Worm (Caenorhabditis elegans) whole organism, late embryonic: ENCODE results near the gene bath-20.
"Not testable (repeated sequence)": the region's sequence is repeated elsewhere in the genome, so short reads cannot be mapped to it uniquely, and the experiment has no call there.

Experiments used
- C08G9.2 ChIP-seq: sonication (generic microtip); optimal IDR thresholded peaks from 2 replicates; lab custom pipeline; 2016; ENCODE audit warnings: mild to moderate bottlenecking, missing genetic modification characterization, moderate library complexity, missing compliant biosample characterization
- ceh-18 ChIP-seq: sonication (generic microtip); optimal IDR thresholded peaks from 2 replicates; lab custom pipeline; 2016; ENCODE audit warnings: missing genetic modification characterization, missing compliant biosample characterization
- ceh-22 ChIP-seq: sonication (generic microtip); optimal IDR thresholded peaks from 2 replicates; lab custom pipeline; 2017; ENCODE audit warnings: missing biosample characterization, missing genetic modification characterization
- ceh-24 ChIP-seq: sonication (generic microtip); optimal IDR thresholded peaks from 2 replicates; lab custom pipeline; 2016; ENCODE audit warnings: mild to moderate bottlenecking, missing genetic modification characterization, missing compliant biosample characterization
- ceh-45 ChIP-seq: fragments of 200-800 bp; sonication (Bioruptor generic); IDR thresholded peaks from 2 replicates; pipeline ENCODE4 v1.3.6; 2022; ENCODE audit warnings: missing genetic modification reagents, missing genetic modification characterization, missing compliant biosample characterization
- ceh-6 ChIP-seq: fragments of 200-800 bp; sonication (Bioruptor generic); optimal IDR thresholded peaks from 2 replicates; lab custom pipeline; 2018; ENCODE audit warnings: mild to moderate bottlenecking, missing genetic modification characterization, missing compliant biosample characterization
- che-1 ChIP-seq: sonication (generic microtip); optimal IDR thresholded peaks from 2 replicates; lab custom pipeline; 2016; ENCODE audit warnings: mild to moderate bottlenecking, missing genetic modification characterization, missing compliant biosample characterization
- dve-1 ChIP-seq: sonication (generic microtip); optimal IDR thresholded peaks from 2 replicates; lab custom pipeline; 2017; ENCODE audit warnings: antibody characterized with exemption, mild to moderate bottlenecking, missing genetic modification characterization, missing compliant biosample characterization
- elt-2 ChIP-seq: sonication (generic microtip); optimal IDR thresholded peaks from 2 replicates; lab custom pipeline; 2016; ENCODE audit warnings: missing genetic modification reagents, missing genetic modification characterization, missing compliant biosample characterization
- ets-4 ChIP-seq: sonication (generic microtip); optimal IDR thresholded peaks from 2 replicates; lab custom pipeline; 2016; ENCODE audit warnings: missing genetic modification characterization, missing compliant biosample characterization
- fkh-10 ChIP-seq: fragments of 150-350 bp; optimal IDR thresholded peaks from 2 replicates; lab custom pipeline; 2014; ENCODE audit warnings: missing biosample characterization, missing genetic modification reagents, missing genetic modification characterization
- fkh-6 ChIP-seq: sonication (generic microtip); optimal IDR thresholded peaks from 2 replicates; lab custom pipeline; 2016; ENCODE audit warnings: missing genetic modification characterization, missing compliant biosample characterization
- hlh-13 ChIP-seq: fragments of 200-800 bp; sonication (Bioruptor generic); optimal IDR thresholded peaks from 2 replicates; lab custom pipeline; 2018; ENCODE audit warnings: mild to moderate bottlenecking, missing genetic modification characterization, missing compliant biosample characterization
- hlh-30 ChIP-seq: sonication (generic microtip); optimal IDR thresholded peaks from 2 replicates; lab custom pipeline; 2017; ENCODE audit warnings: antibody characterized with exemption, missing genetic modification characterization, missing compliant biosample characterization; ENCODE audit not compliant: insufficient read depth
- hlh-6 ChIP-seq: sonication (generic microtip); optimal IDR thresholded peaks from 2 replicates; lab custom pipeline; 2016; ENCODE audit warnings: missing genotype, missing genetic modification characterization, missing compliant biosample characterization
- hlh-8 ChIP-seq: sonication (generic microtip); optimal IDR thresholded peaks from 2 replicates; lab custom pipeline; 2016; ENCODE audit warnings: missing genotype, missing genetic modification characterization, missing compliant biosample characterization
- lim-6 ChIP-seq: sonication (generic microtip); optimal IDR thresholded peaks from 2 replicates; lab custom pipeline; 2016; ENCODE audit warnings: missing genetic modification characterization, missing compliant biosample characterization
- lin-11 ChIP-seq: fragments of 200-800 bp; sonication (Bioruptor generic); optimal IDR thresholded peaks from 2 replicates; lab custom pipeline; 2018; ENCODE audit warnings: mild to moderate bottlenecking, missing genetic modification characterization, missing compliant biosample characterization
- nfya-1 ChIP-seq: sonication (generic microtip); optimal IDR thresholded peaks from 2 replicates; lab custom pipeline; 2017; ENCODE audit warnings: missing genetic modification characterization, mild to moderate bottlenecking, missing compliant biosample characterization, antibody characterized with exemption, moderate library complexity
- nhr-232 ChIP-seq: sonication (generic microtip); optimal IDR thresholded peaks from 2 replicates; lab custom pipeline; 2016; ENCODE audit warnings: missing genetic modification characterization, missing compliant biosample characterization
- npax-4 ChIP-seq: sonication (generic microtip); optimal IDR thresholded peaks from 2 replicates; lab custom pipeline; 2016; ENCODE audit warnings: missing genetic modification characterization, missing compliant biosample characterization
- odd-2 ChIP-seq: sonication (generic microtip); optimal IDR thresholded peaks from 2 replicates; lab custom pipeline; 2017; ENCODE audit warnings: antibody characterized with exemption, mild to moderate bottlenecking, missing genetic modification characterization, missing compliant biosample characterization
- pag-3 ChIP-seq: sonication (generic microtip); optimal IDR thresholded peaks from 2 replicates; lab custom pipeline; 2016; ENCODE audit warnings: missing compliant biosample characterization, missing genetic modification characterization, borderline replicate concordance
- pha-4 ChIP-seq: fragments of 150-350 bp; optimal IDR thresholded peaks from 2 replicates; lab custom pipeline; 2018; ENCODE audit warnings: missing biosample characterization, missing genetic modification reagents, missing genetic modification characterization
- pros-1 ChIP-seq: fragments of 150-350 bp; optimal IDR thresholded peaks from 2 replicates; lab custom pipeline; 2014; ENCODE audit warnings: missing biosample characterization, missing genetic modification reagents, missing genetic modification characterization
- unc-3 ChIP-seq, 2 experiments: fragments of 200-800 bp in 1 of 2; sonication (Bioruptor generic) in 1 of 2; sonication (generic microtip) in 1 of 2; conservative IDR thresholded peaks in 1 of 2; optimal IDR thresholded peaks in 1 of 2; 2 replicates each; pipeline versions ENCODE4 v1.3.6 to Lab custom; 2016 to 2022; ENCODE audit warnings: missing compliant biosample characterization in 2 of 2, missing genetic modification characterization in 2 of 2, missing genetic modification reagents in 1 of 2
- unc-42 ChIP-seq: sonication (generic microtip); optimal IDR thresholded peaks from 2 replicates; lab custom pipeline; 2016; ENCODE audit warnings: missing genotype, missing genetic modification characterization, missing compliant biosample characterization
- unc-86 ChIP-seq: sonication (generic microtip); optimal IDR thresholded peaks from 2 replicates; lab custom pipeline; 2016; ENCODE audit warnings: missing genetic modification characterization, missing compliant biosample characterization

Gene bath-20

DNA sequence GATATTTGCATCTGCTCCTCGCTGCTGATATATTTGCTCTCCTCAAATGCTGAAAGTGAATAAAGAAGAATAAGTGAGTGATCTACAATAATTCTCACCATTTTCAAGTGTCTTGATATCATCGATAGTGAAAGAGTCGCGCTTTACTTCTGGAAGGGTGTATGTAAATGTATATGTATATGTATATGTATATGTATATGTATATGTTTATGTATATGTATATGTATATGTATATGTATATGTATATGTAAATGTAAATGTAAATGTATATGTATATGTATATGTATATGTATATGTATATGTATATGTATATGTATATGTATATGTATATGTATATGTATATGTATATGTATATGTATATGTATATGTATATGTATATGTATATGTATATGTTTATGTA lies 41.6 kb downstream of the bath-20 start, which contains the start of gene ceh-84:
Gene ceh-84 (minus strand): TSS at position 101 of the 400 bp plus-strand sequence.
- not testable (repeated sequence) for TF ChIP-seq hlh-13; ceh-6 (GFP tag; lab: Kevin White, UChicago); lin-11

ce11 chrII:1998561-1998960 lies 43.8 kb downstream of the bath-20 start, which contains the start of gene math-19:
Gene math-19, plus strand, starts transcription at chrII:1998861.
- TF ChIP-seq ceh-45; fkh-6 (tag; lab: Kevin White, UChicago); hlh-6 (tag; lab: Kevin White, UChicago): not testable (repeated sequence)

DNA sequence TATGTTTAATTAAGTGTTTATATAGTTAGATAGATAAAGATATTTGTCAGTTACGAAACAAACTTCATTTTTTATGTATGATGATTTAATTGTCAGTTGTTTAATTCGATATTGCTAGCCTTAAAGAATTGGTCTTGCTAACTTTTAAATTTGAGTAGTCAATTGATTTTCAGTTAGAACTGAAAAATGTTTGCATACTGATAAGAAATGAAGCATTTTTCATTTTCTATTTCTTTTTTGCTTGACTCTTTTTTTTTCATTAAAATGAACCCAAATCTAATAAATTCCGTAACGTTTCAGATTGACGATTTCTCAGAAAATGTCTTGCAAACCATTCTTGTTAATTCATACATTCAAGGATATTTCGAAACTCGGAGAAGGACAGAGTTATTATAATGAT lies 46.1 kb downstream of the bath-20 start, which contains the start of gene math-20:
Gene math-20 (plus strand): TSS at position 301 of the 400 bp plus-strand sequence.
- no peak for TF ChIP-seq ceh-45
- no peak for TF ChIP-seq pha-4 (tag; lab: Kevin White, UChicago)
- TF ChIP-seq, all 69 proteins: peak for 0

ce11 chrII:1995744-1996143 lies 46.6 kb downstream of the bath-20 start:
- TF ChIP-seq C08G9.2 (tag; lab: Kevin White, UChicago) (no peak), elt-2 (tag; lab: Kevin White, UChicago) (peak; percentile 84), hlh-30 (tag; lab: Kevin White, UChicago) (no peak), dve-1 (tag; lab: Kevin White, UChicago) (no peak), nfya-1 (tag; lab: Kevin White, UChicago) (no peak), lin-11 (no peak), unc-86 (tag; lab: Kevin White, UChicago) (no peak), odd-2 (tag; lab: Kevin White, UChicago) (no peak)

ce11 chrII:1993738-1994137 lies 48.6 kb downstream of the bath-20 start, which contains the start of gene math-21:
Gene math-21, plus strand, starts transcription at chrII:1994038.
- TF ChIP-seq ets-4 = no peak
- TF ChIP-seq ceh-22 (tag; lab: Kevin White, UChicago) = no peak
- TF ChIP-seq unc-42 = no peak
- no peak for TF ChIP-seq hlh-8 (tag; lab: Kevin White, UChicago)
- no peak for TF ChIP-seq che-1
- no peak for TF ChIP-seq npax-4 (tag; lab: Kevin White, UChicago)
- no peak for TF ChIP-seq unc-3 (GFP tag; conservative IDR thresholded peaks at IDR 0.05; lab: Robert Waterston, UW)
- no peak for TF ChIP-seq unc-3 (tag; optimal IDR thresholded peaks at IDR 0.05; lab: Kevin White, UChicago)
- no peak for TF ChIP-seq pag-3 (tag; lab: Kevin White, UChicago)
- no peak for TF ChIP-seq pros-1 (tag; lab: Kevin White, UChicago)
- no peak for TF ChIP-seq ceh-24 (tag; lab: Kevin White, UChicago)
- TF ChIP-seq fkh-10 (GFP tag; lab: Kevin White, UChicago) = no peak
- no peak for TF ChIP-seq unc-86 (tag; lab: Kevin White, UChicago)
- no peak for TF ChIP-seq ceh-18
- TF ChIP-seq lim-6 (tag; lab: Kevin White, UChicago) = no peak
- TF ChIP-seq nhr-232 (tag; lab: Kevin White, UChicago) = no peak
- no peak for TF ChIP-seq pha-4 (tag; lab: Kevin White, UChicago)
